Worm (Caenorhabditis elegans) whole organism, L1 larva: ENCODE data around the gene mboa-6.

ENCODE experiments used
- ama-1 ChIP-seq: fragments of 150-350 bp; optimal IDR thresholded peaks from 2 replicates; lab custom pipeline; 2014
- dpl-1 ChIP-seq, 3 experiments: fragments of 150-350 bp in 2 of 3; sonication (generic microtip) in 1 of 3; optimal IDR thresholded peaks; 2 replicates each; lab custom pipeline; 2014 to 2017; ENCODE audit warnings: missing biosample characterization in 3 of 3, missing genetic modification characterization in 3 of 3, missing genetic modification reagents in 3 of 3
- fkh-10 ChIP-seq: sonication (generic microtip); optimal IDR thresholded peaks from 2 replicates; lab custom pipeline; 2017; ENCODE audit warnings: missing biosample characterization, missing genetic modification reagents, missing genetic modification characterization
- fos-1 ChIP-seq: fragments of 150-350 bp; optimal IDR thresholded peaks from 2 replicates; lab custom pipeline; 2014; ENCODE audit warnings: missing biosample characterization, missing genetic modification characterization
- lin-35 ChIP-seq, 2 experiments: fragments of 150-350 bp; optimal IDR thresholded peaks; 2 replicates each; lab custom pipeline; 2014; ENCODE audit warnings: missing biosample characterization in 2 of 2, missing genetic modification characterization in 2 of 2, missing genetic modification reagents in 2 of 2
- nhr-11 ChIP-seq: fragments of 150-350 bp; optimal IDR thresholded peaks from 2 replicates; lab custom pipeline; 2014; ENCODE audit warnings: missing biosample characterization, missing genetic modification characterization
- nhr-12 ChIP-seq: sonication (generic microtip); optimal IDR thresholded peaks from 2 replicates; lab custom pipeline; 2017; ENCODE audit warnings: missing biosample characterization, missing genetic modification characterization
- pax-3 ChIP-seq: fragments of 200-800 bp; sonication (Bioruptor generic); optimal IDR thresholded peaks from 2 replicates; lab custom pipeline; 2018; ENCODE audit warnings: mild to moderate bottlenecking, missing genetic modification characterization, moderate library complexity, missing compliant biosample characterization
- unc-86 ChIP-seq: sonication (generic microtip); optimal IDR thresholded peaks from 2 replicates; lab custom pipeline; 2016; ENCODE audit warnings: missing genetic modification characterization, missing compliant biosample characterization
- ztf-11 ChIP-seq, 2 experiments: sonication (generic microtip); optimal IDR thresholded peaks; 2 replicates each; lab custom pipeline; 2016 to 2017; ENCODE audit warnings: missing genetic modification characterization in 2 of 2, missing biosample characterization in 1 of 2, missing compliant biosample characterization in 1 of 2
- ztf-4 ChIP-seq: fragments of 150-350 bp; optimal IDR thresholded peaks from 2 replicates; lab custom pipeline; 2014; ENCODE audit warnings: missing biosample characterization, missing genetic modification characterization

DNA sequence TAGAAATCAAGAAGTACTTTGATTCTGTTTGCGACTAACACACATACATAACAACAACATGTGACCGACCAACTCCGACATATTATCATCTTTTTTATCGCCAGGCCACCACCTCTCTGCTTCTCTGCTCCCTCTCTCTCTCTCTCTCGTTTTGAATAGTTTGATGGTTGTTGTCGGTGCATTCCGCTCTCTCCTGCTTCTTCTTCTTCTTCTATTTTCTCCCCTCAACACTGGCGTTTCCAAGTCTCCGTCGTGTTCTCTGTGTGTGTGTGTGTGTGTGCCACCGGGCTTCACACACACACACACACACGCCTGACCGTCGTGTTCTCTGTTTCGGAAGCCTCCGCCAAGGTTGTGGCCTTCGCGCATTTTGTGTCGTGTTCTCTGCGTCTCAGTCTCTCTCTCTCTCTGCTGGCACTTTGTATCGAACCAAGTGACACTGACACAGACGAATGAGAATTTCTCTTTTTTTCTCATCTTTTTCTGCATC is 36.7 kb downstream of the mboa-6 start:
- TF ChIP-seq pax-3 (tag; lab: Kevin White, UChicago) (peak; percentile 94), lin-35 (GFP tag; optimal IDR thresholded peaks at IDR 0.05; lab: Kevin White, UChicago) (peak; percentile 68 to 87), dpl-1 (GFP tag; optimal IDR thresholded peaks at IDR 0.05; lab: Kevin White, UChicago) (peak; percentile 64 to 71 (median 70)), ztf-4 (tag; lab: Kevin White, UChicago) (peak; percentile 94), unc-86 (tag; lab: Kevin White, UChicago) (peak; percentile 99), nhr-12 (tag; lab: Kevin White, UChicago) (peak; percentile 6), ama-1 (lab: Kevin White, UChicago) (peak; percentile 30), fos-1 (peak; percentile 92), ztf-11 (tag; optimal IDR thresholded peaks at IDR 0.05; lab: Kevin White, UChicago) (peak in 1 of 2 experiments; percentile 89), nhr-11 (tag; lab: Kevin White, UChicago) (peak; percentile 95), fkh-10 (GFP tag; lab: Kevin White, UChicago) (peak; percentile 94)
